Worm (Caenorhabditis elegans): ENCODE data around the gene F32D8.8.

DNA sequence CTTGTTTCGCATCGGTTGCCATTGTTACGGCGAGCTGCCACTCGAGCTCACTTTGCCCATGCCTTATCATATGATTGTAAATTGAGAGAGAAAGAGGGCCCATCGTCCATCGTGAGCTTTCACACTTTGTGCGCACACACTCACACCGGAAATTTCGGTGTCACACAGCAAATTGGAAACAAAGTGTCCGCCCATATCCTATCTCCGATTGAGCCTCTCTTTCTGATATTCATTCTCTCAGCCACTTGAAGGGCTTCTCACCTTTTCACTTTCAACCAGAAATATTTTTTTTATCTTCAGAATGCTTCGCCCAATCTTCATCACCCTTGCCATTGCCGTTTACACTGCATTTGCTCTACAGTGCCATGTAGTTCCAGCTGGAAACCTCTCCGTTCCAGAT lies 26.9 kb upstream of the F32D8.8 start, which contains the start of gene F58B4.3:
- TF ChIP-seq W03F9.2 (tag; optimal IDR thresholded peaks at IDR 0.05) (no peak), him-1 (tag; optimal IDR thresholded peaks at IDR 0.05) (no peak)

Data from whole organism, L4/young adult.